Fruit fly (Drosophila melanogaster): ENCODE data around the gene CG34049.

- peak; percentile 97 for TF ChIP-seq toe (GFP tag; optimal IDR thresholded peaks at IDR 0.05)
- peak; percentile 99 for TF ChIP-seq bab1 (GFP tag; optimal IDR thresholded peaks at IDR 0.05)
These were observed 43.4 kb downstream of the CG34049 start for dm6 chr2L:2221649-2222150.
